Fruit fly (Drosophila melanogaster): ENCODE results near the gene betaTub97EF.

The betaTub97EF gene

dm6 chr3R:27922673-27923175, 65.5 kb downstream of the betaTub97EF start, which contains the start of gene RpL4:
TSS of gene RpL4 (plus strand) at chr3R:27922821.
- peak; percentile 44 for TF ChIP-seq noc (tag; optimal IDR thresholded peaks at IDR 0.05)

dm6 chr3R:27921982-27922672, 66.1 kb downstream of the betaTub97EF start, which contains the start of gene BCAS2:
TSS of gene BCAS2 (minus strand) at chr3R:27922356.
- no peak for TF ChIP-seq noc (tag; optimal IDR thresholded peaks at IDR 0.05)

DNA sequence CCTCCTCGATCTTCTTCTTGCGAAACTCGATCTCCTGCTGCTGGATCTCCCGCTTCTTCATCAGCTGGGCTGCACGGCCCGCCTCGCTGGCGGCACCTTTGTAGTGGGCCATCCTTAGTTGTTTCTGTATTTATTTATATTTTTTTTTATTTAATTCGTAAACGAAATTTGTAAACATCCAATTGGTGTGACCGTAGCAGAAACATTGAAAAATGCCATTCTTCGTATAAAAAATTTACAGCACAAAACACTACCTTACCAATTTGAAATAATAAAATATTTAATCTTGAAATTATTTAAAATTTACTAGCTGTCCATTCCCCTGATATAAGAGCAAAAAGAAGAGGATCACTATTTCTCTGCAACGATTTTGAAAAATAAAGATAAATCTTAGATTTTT, 67.3 kb downstream of the betaTub97EF start, which contains the start of gene CG12259:
CG12259 (minus strand) TSS at position 207 of the 400 bp plus-strand sequence.
- TF ChIP-seq noc (tag; optimal IDR thresholded peaks at IDR 0.05), result no peak

DNA sequence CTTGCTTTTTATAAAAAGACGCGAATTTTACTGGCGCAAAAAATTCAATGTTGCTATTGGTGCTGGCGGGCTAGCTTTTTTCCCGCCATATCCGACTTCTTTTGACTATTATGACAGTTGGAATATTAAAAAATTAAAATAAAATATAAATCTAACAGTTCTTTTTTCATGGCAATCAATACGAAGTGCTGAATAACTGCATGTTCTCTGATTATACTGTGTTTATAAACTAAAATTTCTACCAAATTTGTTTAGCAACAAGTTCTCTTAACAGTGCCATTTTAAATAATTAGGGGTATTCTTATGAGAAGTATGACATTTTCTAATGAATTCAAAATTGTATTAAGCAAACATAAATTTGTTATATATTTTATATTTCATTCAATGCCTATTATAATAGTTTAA, 68.8 kb downstream of the betaTub97EF start, which contains the start of gene Boh1:
Boh1 (minus strand) TSS at position 76 of the 405 bp plus-strand sequence.
- peak; percentile 38 for TF ChIP-seq noc (tag; optimal IDR thresholded peaks at IDR 0.05)

Data from whole organism, larva.